Fruit fly (Drosophila melanogaster): ENCODE measurements around the gene noi.
A peak's percentile ranks its signal among the peaks of the same experiment; 100 is the strongest.

The noi gene

DNA sequence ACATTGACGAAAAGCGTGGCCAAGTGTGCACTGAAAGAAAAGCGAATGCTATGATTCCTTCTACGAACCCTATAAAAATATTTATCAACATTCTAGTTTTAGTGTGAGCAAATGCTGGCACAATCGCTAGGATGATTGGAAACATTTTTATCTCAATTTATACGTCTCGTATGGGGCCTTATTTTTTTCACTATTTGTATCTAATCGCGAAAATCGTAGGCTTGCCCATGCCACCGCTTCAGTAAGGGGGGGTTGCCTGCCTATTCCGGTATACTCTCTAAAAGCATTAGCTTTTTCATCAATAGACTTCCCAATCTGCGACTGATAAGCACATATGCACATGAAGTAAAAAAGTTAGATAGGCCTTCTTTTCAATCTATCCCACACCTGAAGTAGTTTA lies 25.6 kb downstream of the noi start (continued):
- peak; percentile 93 for TF ChIP-seq lab (GFP tag; optimal IDR thresholded peaks at IDR 0.05)
- TF ChIP-seq Nf-YC (tag; optimal IDR thresholded peaks at IDR 0.05), result no peak
- peak; percentile 50; the same call in 1 of the 4 replicates for TF ChIP-seq chinmo (GFP tag; IDR thresholded peaks at IDR 0.05; ENCODE audit: partially characterized antibody)
- peak; percentile 71 for TF ChIP-seq CG13775 (GFP tag; optimal IDR thresholded peaks at IDR 0.05)
- peak; percentile 33; the same call in 1 of the 2 replicates for TF ChIP-seq Poxn (GFP tag; IDR thresholded peaks at IDR 0.05)
- peak; percentile 55 for TF ChIP-seq Myb (GFP tag; optimal IDR thresholded peaks at IDR 0.05)
- TF ChIP-seq trem (tag; optimal IDR thresholded peaks at IDR 0.05), result no peak
- peak; percentile 41 for TF ChIP-seq CG13123 (GFP tag; optimal IDR thresholded peaks at IDR 0.05)
- no peak for TF ChIP-seq CG17912 (GFP tag; optimal IDR thresholded peaks at IDR 0.05)
- TF ChIP-seq Taf1 (GFP tag; IDR thresholded peaks at IDR 0.05), result peak; percentile 86
- TF ChIP-seq Tbp (GFP tag; optimal IDR thresholded peaks at IDR 0.05), result no peak
- peak; percentile 39 for TF ChIP-seq kay (GFP tag; optimal IDR thresholded peaks at IDR 0.05)
- peak; percentile 92 for TF ChIP-seq slbo (GFP tag; IDR thresholded peaks at IDR 0.05)
- no peak for TF ChIP-seq Hmx (GFP tag; optimal IDR thresholded peaks at IDR 0.05)
- TF ChIP-seq gsb (GFP tag; IDR thresholded peaks at IDR 0.05), result peak; percentile 59
- TF ChIP-seq Stat92E (GFP tag; optimal IDR thresholded peaks at IDR 0.05), result no peak
- TF ChIP-seq CG5953 (GFP tag; IDR thresholded peaks at IDR 0.05), result peak; percentile 86
- peak; percentile 84 for TF ChIP-seq ATbp (GFP tag; optimal IDR thresholded peaks at IDR 0.05)
- no peak for TF ChIP-seq CG17568 (GFP tag; optimal IDR thresholded peaks at IDR 0.05)
- peak; percentile 72 for TF ChIP-seq CG18262 (tag; optimal IDR thresholded peaks at IDR 0.05)
- peak; percentile 84 for TF ChIP-seq CG6272 (GFP tag; IDR thresholded peaks at IDR 0.05)
- TF ChIP-seq CG30403 (GFP tag; optimal IDR thresholded peaks at IDR 0.05), result peak; percentile 71
- TF ChIP-seq CG7372 (GFP tag; IDR thresholded peaks at IDR 0.05), result peak; percentile 60; the same call in 1 of the 2 replicates
- peak; percentile 82 for TF ChIP-seq lilli (GFP tag; optimal IDR thresholded peaks at IDR 0.05)
- peak; percentile 12 for TF ChIP-seq da (GFP tag; optimal IDR thresholded peaks at IDR 0.05)
- TF ChIP-seq CG1603 (tag; optimal IDR thresholded peaks at IDR 0.05), result peak; percentile 77
- TF ChIP-seq Trl (optimal IDR thresholded peaks at IDR 0.05), result no peak
- peak; percentile 37 for TF ChIP-seq Trl (GFP tag; optimal IDR thresholded peaks at IDR 0.05)
- peak; percentile 55; the same call in 1 of the 3 replicates for TF ChIP-seq CG11560 (tag; IDR thresholded peaks at IDR 0.05)
- 0 out of 2 replicates have a peak, but pooled peaks have one; percentile 8 for TF ChIP-seq Lim3 (GFP tag; IDR thresholded peaks at IDR 0.05)
- TF ChIP-seq ranshi (GFP tag; IDR thresholded peaks at IDR 0.05), result peak; percentile 86
- TF ChIP-seq gt (GFP tag; IDR thresholded peaks at IDR 0.05), result peak; percentile 56; the same call in 1 of the 2 replicates
- TF ChIP-seq CG9876 (GFP tag; optimal IDR thresholded peaks at IDR 0.05), result peak; percentile 6
- peak; percentile 76 for TF ChIP-seq PHDP (tag; optimal IDR thresholded peaks at IDR 0.05)
- TF ChIP-seq MTF-1 (GFP tag; optimal IDR thresholded peaks at IDR 0.05; ENCODE audit: borderline replicate concordance), result peak; percentile 40
- no peak for TF ChIP-seq hth (optimal IDR thresholded peaks at IDR 0.05)
- TF ChIP-seq Blimp-1 (GFP tag; optimal IDR thresholded peaks at IDR 0.05), result peak; percentile 69
- peak; percentile 79 for TF ChIP-seq Meics (GFP tag; optimal IDR thresholded peaks at IDR 0.05)
- no peak for TF ChIP-seq CG12236 (GFP tag; optimal IDR thresholded peaks at IDR 0.05)
- TF ChIP-seq corto (GFP tag; optimal IDR thresholded peaks at IDR 0.05), result no peak
- no peak for TF ChIP-seq eve (GFP tag; optimal IDR thresholded peaks at IDR 0.05)
- TF ChIP-seq CG14441 (GFP tag; IDR thresholded peaks at IDR 0.05), result peak; percentile 92
- no peak for TF ChIP-seq CG7928 (GFP tag; optimal IDR thresholded peaks at IDR 0.05)
- TF ChIP-seq prd (optimal IDR thresholded peaks at IDR 0.05), result no peak
- TF ChIP-seq prd (GFP tag; IDR thresholded peaks at IDR 0.05), result peak; percentile 90
- TF ChIP-seq CG1602 (GFP tag; optimal IDR thresholded peaks at IDR 0.05), result peak; percentile 56
- no peak for TF ChIP-seq CG4617 (GFP tag; optimal IDR thresholded peaks at IDR 0.05; ENCODE audit: borderline replicate concordance)
- peak; percentile 72 for TF ChIP-seq Sox100B (GFP tag; optimal IDR thresholded peaks at IDR 0.05)
- TF ChIP-seq dmrt99B (tag; optimal IDR thresholded peaks at IDR 0.05), result peak; percentile 88
- no peak for TF ChIP-seq sc (optimal IDR thresholded peaks at IDR 0.05)
- peak; percentile 74 for TF ChIP-seq sc (GFP tag; optimal IDR thresholded peaks at IDR 0.05)
- peak; percentile 56 for TF ChIP-seq CG12942 (GFP tag; optimal IDR thresholded peaks at IDR 0.05)

All from whole organism, embryonic.